Worm (Caenorhabditis elegans) whole organism, L3 larva: ENCODE results near the gene Y116A8C.37.

Experiments
- R02D3.7 ChIP-seq: fragments of 150-350 bp; optimal IDR thresholded peaks from 2 replicates; lab custom pipeline; 2014; ENCODE audit warnings: missing biosample characterization, missing genetic modification characterization
- ZK546.5 ChIP-seq: sonication (generic microtip); optimal IDR thresholded peaks from 2 replicates; lab custom pipeline; 2017; ENCODE audit warnings: missing biosample characterization, missing genetic modification characterization
- aly-2 ChIP-seq: fragments of 150-350 bp; optimal IDR thresholded peaks from 2 replicates; lab custom pipeline; 2014; ENCODE audit warnings: missing biosample characterization, missing genetic modification characterization
- ama-1 ChIP-seq: fragments of 150-350 bp; optimal IDR thresholded peaks from 2 replicates; lab custom pipeline; 2018
- ceh-16 ChIP-seq: sonication (generic microtip); optimal IDR thresholded peaks from 2 replicates; lab custom pipeline; 2017; ENCODE audit warnings: missing biosample characterization, missing genetic modification characterization
- ceh-28 ChIP-seq: fragments of 150-350 bp; optimal IDR thresholded peaks from 2 replicates; lab custom pipeline; 2014; ENCODE audit warnings: missing biosample characterization, missing genetic modification reagents, missing genetic modification characterization
- ceh-82 ChIP-seq: fragments of 150-350 bp; optimal IDR thresholded peaks from 2 replicates; lab custom pipeline; 2014; ENCODE audit warnings: missing biosample characterization, missing genetic modification characterization
- daf-12 ChIP-seq: fragments of 150-350 bp; optimal IDR thresholded peaks from 2 replicates; lab custom pipeline; 2014; ENCODE audit warnings: missing biosample characterization, missing genetic modification reagents, missing genetic modification characterization
- egl-27 ChIP-seq: sonication (generic microtip); optimal IDR thresholded peaks from 4 replicates; lab custom pipeline; 2017; ENCODE audit warnings: missing biosample characterization, missing genetic modification reagents, missing genetic modification characterization
- elt-1 ChIP-seq: fragments of 150-350 bp; optimal IDR thresholded peaks from 2 replicates; lab custom pipeline; 2014; ENCODE audit warnings: missing biosample characterization, missing genetic modification characterization
- elt-2 ChIP-seq: sonication (generic microtip); optimal IDR thresholded peaks from 2 replicates; lab custom pipeline; 2016; ENCODE audit warnings: missing genetic modification reagents, mild to moderate bottlenecking, missing genetic modification characterization, missing compliant biosample characterization
- elt-3 ChIP-seq, 3 experiments: fragments of 150-350 bp in 1 of 3; sonication (generic microtip) in 2 of 3; optimal IDR thresholded peaks; 2 replicates in 2 of 3; 4 replicates in 1 of 3; lab custom pipeline; 2014 to 2017; ENCODE audit warnings: missing biosample characterization in 3 of 3, missing genetic modification characterization in 3 of 3
- eor-1 ChIP-seq, 2 experiments: fragments of 150-350 bp; optimal IDR thresholded peaks; 2 replicates each; lab custom pipeline; 2014 to 2018; ENCODE audit warnings: missing biosample characterization in 2 of 2, missing genetic modification characterization in 2 of 2
- fkh-10 ChIP-seq: sonication (generic microtip); optimal IDR thresholded peaks from 2 replicates; lab custom pipeline; 2017; ENCODE audit warnings: missing biosample characterization, missing genetic modification reagents, missing genetic modification characterization
- fkh-2 ChIP-seq: fragments of 150-350 bp; optimal IDR thresholded peaks from 2 replicates; lab custom pipeline; 2014; ENCODE audit warnings: missing biosample characterization, missing genetic modification reagents, missing genetic modification characterization
- fos-1 ChIP-seq: fragments of 150-350 bp; optimal IDR thresholded peaks from 2 replicates; lab custom pipeline; 2014; ENCODE audit warnings: missing biosample characterization, missing genetic modification characterization
- hmg-11 ChIP-seq: sonication (generic microtip); optimal IDR thresholded peaks from 2 replicates; lab custom pipeline; 2016; ENCODE audit warnings: missing genetic modification characterization, missing compliant biosample characterization
- lin-15B ChIP-seq: fragments of 150-350 bp; optimal IDR thresholded peaks from 2 replicates; lab custom pipeline; 2014; ENCODE audit warnings: missing biosample characterization, missing genetic modification characterization
- lin-39 ChIP-seq: fragments of 150-350 bp; optimal IDR thresholded peaks from 2 replicates; lab custom pipeline; 2018; ENCODE audit warnings: missing biosample characterization, missing genetic modification reagents, missing genetic modification characterization
- lsy-12 ChIP-seq: sonication (generic microtip); optimal IDR thresholded peaks from 2 replicates; lab custom pipeline; 2016; ENCODE audit warnings: mild to moderate bottlenecking, missing genetic modification characterization, missing compliant biosample characterization
- mdl-1 ChIP-seq: fragments of 150-350 bp; optimal IDR thresholded peaks from 2 replicates; lab custom pipeline; 2014; ENCODE audit warnings: missing biosample characterization, missing genetic modification characterization
- mml-1 ChIP-seq: fragments of 150-350 bp; sonication (generic microtip); optimal IDR thresholded peaks from 3 replicates; lab custom pipeline; 2014; ENCODE audit warnings: missing biosample characterization, missing genetic modification characterization
- nfya-1 ChIP-seq: sonication (generic microtip); optimal IDR thresholded peaks from 2 replicates; lab custom pipeline; 2017; ENCODE audit warnings: missing genetic modification characterization, mild to moderate bottlenecking, missing compliant biosample characterization, antibody characterized with exemption, moderate library complexity; ENCODE audit not compliant: insufficient read depth
- nhr-23 ChIP-seq: fragments of 150-350 bp; optimal IDR thresholded peaks from 2 replicates; lab custom pipeline; 2014; ENCODE audit warnings: missing biosample characterization, missing genetic modification reagents, missing genetic modification characterization
- nhr-237 ChIP-seq: fragments of 150-350 bp; optimal IDR thresholded peaks from 2 replicates; lab custom pipeline; 2014; ENCODE audit warnings: missing biosample characterization, missing genetic modification characterization
- nhr-25 ChIP-seq: sonication (generic microtip); optimal IDR thresholded peaks from 2 replicates; lab custom pipeline; 2017; ENCODE audit warnings: missing biosample characterization, missing genetic modification characterization
- nhr-28 ChIP-seq: fragments of 150-350 bp; optimal IDR thresholded peaks from 2 replicates; lab custom pipeline; 2014; ENCODE audit warnings: missing biosample characterization, missing genetic modification characterization
- nhr-43 ChIP-seq: sonication (generic microtip); optimal IDR thresholded peaks from 2 replicates; lab custom pipeline; 2016; ENCODE audit warnings: mild to moderate bottlenecking, missing genetic modification characterization, missing compliant biosample characterization; ENCODE audit not compliant: poor library complexity, severe bottlenecking
- nhr-67 ChIP-seq: fragments of 150-350 bp; optimal IDR thresholded peaks from 2 replicates; lab custom pipeline; 2014; ENCODE audit warnings: missing biosample characterization, missing genetic modification characterization
- nhr-76 ChIP-seq: fragments of 150-350 bp; sonication (generic microtip); optimal IDR thresholded peaks from 5 replicates; lab custom pipeline; 2014; ENCODE audit warnings: missing biosample characterization, missing genetic modification characterization
- nhr-77 ChIP-seq: fragments of 150-350 bp; optimal IDR thresholded peaks from 2 replicates; lab custom pipeline; 2014; ENCODE audit warnings: missing biosample characterization, missing genetic modification characterization
- pha-4 ChIP-seq: fragments of 150-350 bp; optimal IDR thresholded peaks from 2 replicates; lab custom pipeline; 2014; ENCODE audit warnings: missing biosample characterization, missing genetic modification reagents, missing genetic modification characterization
- pqm-1 ChIP-seq: fragments of 150-350 bp; optimal IDR thresholded peaks from 2 replicates; lab custom pipeline; 2017; ENCODE audit warnings: missing biosample characterization, missing genetic modification characterization, inconsistent platforms
- sea-2 ChIP-seq: fragments of 150-350 bp; sonication (generic microtip); optimal IDR thresholded peaks from 4 replicates; lab custom pipeline; 2014; ENCODE audit warnings: missing biosample characterization, missing genetic modification reagents, missing genetic modification characterization
- snpc-4 ChIP-seq: fragments of 150-350 bp; optimal IDR thresholded peaks from 2 replicates; lab custom pipeline; 2014; ENCODE audit warnings: missing biosample characterization, missing genetic modification characterization
- tbx-2 ChIP-seq: sonication (generic microtip); optimal IDR thresholded peaks from 2 replicates; lab custom pipeline; 2016; ENCODE audit warnings: mild to moderate bottlenecking, missing genetic modification characterization, missing compliant biosample characterization
- unc-39 ChIP-seq: sonication (generic microtip); optimal IDR thresholded peaks from 4 replicates; lab custom pipeline; 2017; ENCODE audit warnings: missing biosample characterization, missing genetic modification characterization
- zag-1 ChIP-seq: fragments of 150-350 bp; optimal IDR thresholded peaks from 2 replicates; lab custom pipeline; 2014; ENCODE audit warnings: missing biosample characterization, missing genetic modification characterization
- ztf-4 ChIP-seq: fragments of 150-350 bp; optimal IDR thresholded peaks from 2 replicates; lab custom pipeline; 2014; ENCODE audit warnings: missing biosample characterization, missing genetic modification characterization

Gene Y116A8C.37

ce11 chrIV:17099113-17099512, 31.8 kb downstream of the Y116A8C.37 start:
- TF ChIP-seq sea-2 (GFP tag; lab: Kevin White, UChicago) (no peak), fkh-10 (GFP tag; lab: Kevin White, UChicago) (no peak), ceh-16 (tag; lab: Kevin White, UChicago) (no peak), eor-1 (tag; optimal IDR thresholded peaks at IDR 0.05; lab: Kevin White, UChicago) (no peak), nhr-28 (tag; lab: Kevin White, UChicago) (no peak), elt-1 (no peak), ceh-82 (no peak), ztf-4 (no peak), unc-39 (tag; lab: Kevin White, UChicago) (no peak), elt-3 (tag; optimal IDR thresholded peaks at IDR 0.05; lab: Kevin White, UChicago) (no peak), nhr-67 (tag; lab: Kevin White, UChicago) (no peak), ZK546.5 (no peak), mdl-1 (tag; lab: Kevin White, UChicago) (no peak), nhr-76 (tag; lab: Kevin White, UChicago) (no peak), nhr-237 (tag; lab: Kevin White, UChicago) (no peak), nhr-23 (no peak), egl-27 (tag; lab: Kevin White, UChicago) (no peak), pha-4 (tag; lab: Kevin White, UChicago) (no peak)
- TF ChIP-seq, all 47 proteins: peak for 0

ce11 chrIV:17096168-17096567, 34.8 kb downstream of the Y116A8C.37 start, which contains the start of gene Y116A8C.27:
Y116A8C.27 (minus strand) TSS chrIV:17096268.
- TF ChIP-seq nhr-28 (tag; lab: Kevin White, UChicago) (no peak), daf-12 (no peak), lsy-12 (no peak), nhr-76 (tag; lab: Kevin White, UChicago) (no peak), unc-39 (tag; lab: Kevin White, UChicago) (no peak), nhr-43 (tag; lab: Kevin White, UChicago) (no peak), fkh-2 (tag; lab: Kevin White, UChicago) (no peak), lin-39 (no peak), nhr-67 (tag; lab: Kevin White, UChicago) (no peak), zag-1 (tag; lab: Kevin White, UChicago) (no peak), fos-1 (tag; lab: Kevin White, UChicago) (no peak)

- peak; percentile 91 for TF ChIP-seq pha-4 (tag; lab: Kevin White, UChicago)
- no peak for TF ChIP-seq elt-2
Observed at ce11 chrIV:17093701-17094100, 37.2 kb downstream of the Y116A8C.37 start, which contains the start of gene Y116A8C.29. Y116A8C.29 (plus strand) TSS chrIV:17094028.

ce11 chrIV:17088849-17089248, 42.1 kb downstream of the Y116A8C.37 start, which contains the start of gene Y116A8C.43:
Y116A8C.43 (plus strand) TSS chrIV:17088851.
- no peak for TF ChIP-seq ztf-4
- no peak for TF ChIP-seq eor-1 (tag; optimal IDR thresholded peaks at IDR 0.05; lab: Kevin White, UChicago)
- peak; percentile 13 for TF ChIP-seq ama-1 (lab: Kevin White, UChicago)
- TF ChIP-seq elt-2 = peak; percentile 7
- TF ChIP-seq snpc-4 (tag; lab: Kevin White, UChicago) = no peak
- TF ChIP-seq pha-4 (tag; lab: Kevin White, UChicago) = peak; percentile 3
- peak; percentile 4 for TF ChIP-seq nhr-43 (tag; lab: Kevin White, UChicago)
- no peak for TF ChIP-seq lsy-12
- TF ChIP-seq hmg-11 (tag; lab: Kevin White, UChicago) = no peak

ce11 chrIV:17087384-17088099, 43.4 kb downstream of the Y116A8C.37 start, which contains the start of the genes snx-13 and snr-1:
snx-13 (minus strand) TSS chrIV:17087438.
snr-1 (plus strand) TSS chrIV:17088049.
- TF ChIP-seq hmg-11 (tag; lab: Kevin White, UChicago) (peak; percentile 82), R02D3.7 (tag; lab: Kevin White, UChicago) (peak; percentile 29), unc-39 (tag; lab: Kevin White, UChicago) (no peak), snpc-4 (tag; lab: Kevin White, UChicago) (peak; percentile 43), aly-2 (no peak), mml-1 (tag; lab: Kevin White, UChicago) (no peak), pha-4 (tag; lab: Kevin White, UChicago) (peak; percentile 85), elt-2 (peak; percentile 52), ztf-4 (no peak), zag-1 (tag; lab: Kevin White, UChicago) (no peak), elt-3 (tag; optimal IDR thresholded peaks at IDR 0.05; lab: Kevin White, UChicago) (no peak), nhr-43 (tag; lab: Kevin White, UChicago) (no peak), nhr-67 (tag; lab: Kevin White, UChicago) (no peak), nhr-25 (tag; lab: Kevin White, UChicago) (peak; percentile 41), nhr-237 (tag; lab: Kevin White, UChicago) (no peak), egl-27 (tag; lab: Kevin White, UChicago) (no peak), ceh-16 (tag; lab: Kevin White, UChicago) (no peak), fos-1 (tag; lab: Kevin White, UChicago) (no peak), ceh-28 (tag; lab: Kevin White, UChicago) (peak; percentile 22), eor-1 (tag; optimal IDR thresholded peaks at IDR 0.05; lab: Kevin White, UChicago) (no peak), nfya-1 (peak; percentile 77), daf-12 (no peak), lin-15B (tag; lab: Kevin White, UChicago) (peak; percentile 91), nhr-28 (tag; lab: Kevin White, UChicago) (no peak), ama-1 (lab: Kevin White, UChicago) (no peak), sea-2 (GFP tag; lab: Kevin White, UChicago) (no peak), mdl-1 (tag; lab: Kevin White, UChicago) (no peak), nhr-77 (tag; lab: Kevin White, UChicago) (no peak), nhr-76 (tag; lab: Kevin White, UChicago) (no peak), tbx-2 (tag; lab: Kevin White, UChicago) (no peak), pqm-1 (tag; lab: Kevin White, UChicago) (peak; percentile 1)
